Worm (Caenorhabditis elegans) whole organism, young adult: ENCODE data around the gene tbb-2.

ENCODE experiments used
- B0019.2 ChIP-seq: fragments of 200-800 bp; sonication (Bioruptor generic); conservative IDR thresholded peaks from 2 replicates; pipeline ENCODE4 v1.3.6; 2022; ENCODE audit warnings: missing genetic modification reagents, missing genetic modification characterization, missing compliant biosample characterization
- B0035.1 ChIP-seq: sonication (generic microtip); optimal IDR thresholded peaks from 2 replicates; lab custom pipeline; 2016; ENCODE audit warnings: missing genetic modification characterization, mild to moderate bottlenecking, missing compliant biosample characterization, missing genotype, missing genetic modification reagents
- C06A6.2 ChIP-seq: fragments of 200-800 bp; sonication (Bioruptor generic); conservative IDR thresholded peaks from 2 replicates; pipeline ENCODE4 v1.3.6; 2022; ENCODE audit warnings: missing genetic modification characterization, missing compliant biosample characterization
- F39B2.1 ChIP-seq: fragments of 200-800 bp; sonication (Bioruptor generic); IDR thresholded peaks from 2 replicates; pipeline ENCODE4 v1.3.6; 2022; ENCODE audit warnings: missing genetic modification reagents, missing genetic modification characterization, missing compliant biosample characterization
- F52B5.7 ChIP-seq: sonication (generic microtip); optimal IDR thresholded peaks from 2 replicates; lab custom pipeline; 2016; ENCODE audit warnings: mild to moderate bottlenecking, missing genetic modification characterization, missing compliant biosample characterization
- F55B11.4 ChIP-seq: sonication (generic microtip); optimal IDR thresholded peaks from 2 replicates; lab custom pipeline; 2016; ENCODE audit warnings: missing compliant biosample characterization, missing genetic modification characterization, borderline replicate concordance; ENCODE audit not compliant: insufficient read depth
- F57C9.4 ChIP-seq: sonication (generic microtip); optimal IDR thresholded peaks from 2 replicates; lab custom pipeline; 2017; ENCODE audit warnings: mild to moderate bottlenecking, missing genetic modification characterization, missing compliant biosample characterization
- K11D2.4 ChIP-seq: fragments of 200-800 bp; sonication (Bioruptor generic); IDR thresholded peaks from 2 replicates; pipeline ENCODE4 v1.3.6; 2022; ENCODE audit warnings: missing genetic modification reagents, missing genetic modification characterization, missing compliant biosample characterization
- T26A5.8 ChIP-seq: sonication (generic microtip); optimal IDR thresholded peaks from 2 replicates; lab custom pipeline; 2016; ENCODE audit warnings: missing genetic modification characterization, missing compliant biosample characterization
- ZK185.1 ChIP-seq: sonication (generic microtip); optimal IDR thresholded peaks from 2 replicates; lab custom pipeline; 2016; ENCODE audit warnings: mild to moderate bottlenecking, missing genetic modification characterization, missing compliant biosample characterization; ENCODE audit not compliant: poor library complexity, severe bottlenecking
- ama-1 ChIP-seq, 3 experiments: fragments of 150-350 bp in 1 of 3; sonication (generic microtip) in 2 of 3; optimal IDR thresholded peaks; 2 replicates each; lab custom pipeline; 2014 to 2018; ENCODE audit warnings: missing biosample characterization in 2 of 3, missing genetic modification characterization in 2 of 3, missing genetic modification reagents in 2 of 3
- aptf-2 ChIP-seq: fragments of 200-800 bp; sonication (Bioruptor generic); conservative IDR thresholded peaks from 2 replicates; pipeline ENCODE4 v1.3.6; 2022; ENCODE audit warnings: missing genetic modification reagents, missing genetic modification characterization, missing compliant biosample characterization
- aptf-3 ChIP-seq: fragments of 200-800 bp; sonication (Bioruptor generic); IDR thresholded peaks from 2 replicates; pipeline ENCODE4 v1.3.6; 2022; ENCODE audit warnings: missing genetic modification characterization, missing compliant biosample characterization
- athp-1 ChIP-seq: sonication (generic microtip); optimal IDR thresholded peaks from 2 replicates; lab custom pipeline; 2017; ENCODE audit warnings: mild to moderate bottlenecking, missing genetic modification characterization, missing compliant biosample characterization
- bed-2 ChIP-seq: fragments of 200-800 bp; sonication (Bioruptor generic); IDR thresholded peaks from 2 replicates; pipeline ENCODE4 v1.3.6; 2022; ENCODE audit warnings: missing genetic modification reagents, missing genetic modification characterization, missing compliant biosample characterization
- cebp-2 ChIP-seq: fragments of 200-800 bp; sonication (Bioruptor generic); IDR thresholded peaks from 2 replicates; pipeline ENCODE4 v1.3.6; 2022; ENCODE audit warnings: missing genetic modification characterization, missing compliant biosample characterization
- ceh-100 ChIP-seq: fragments of 200-800 bp; sonication (Bioruptor generic); IDR thresholded peaks from 2 replicates; pipeline ENCODE4 v1.3.6; 2022; ENCODE audit warnings: missing genetic modification reagents, missing genetic modification characterization, missing compliant biosample characterization
- ceh-40 ChIP-seq: fragments of 200-800 bp; sonication (Bioruptor generic); IDR thresholded peaks from 2 replicates; pipeline ENCODE4 v1.3.6; 2022; ENCODE audit warnings: missing genetic modification characterization, missing compliant biosample characterization
- ceh-91 ChIP-seq: fragments of 200-800 bp; sonication (Bioruptor generic); IDR thresholded peaks from 2 replicates; pipeline ENCODE4 v1.3.6; 2022; ENCODE audit warnings: missing genetic modification reagents, missing genetic modification characterization, missing compliant biosample characterization
- chd-7 ChIP-seq: sonication (generic microtip); optimal IDR thresholded peaks from 2 replicates; lab custom pipeline; 2016; ENCODE audit warnings: mild to moderate bottlenecking, missing genetic modification characterization, moderate library complexity, missing compliant biosample characterization
- dpff-1 ChIP-seq: sonication (generic microtip); optimal IDR thresholded peaks from 2 replicates; lab custom pipeline; 2017; ENCODE audit warnings: mild to moderate bottlenecking, missing genetic modification characterization, missing compliant biosample characterization
- dpl-1 ChIP-seq: fragments of 150-350 bp; optimal IDR thresholded peaks from 2 replicates; lab custom pipeline; 2014; ENCODE audit warnings: missing biosample characterization, missing genetic modification reagents, missing genetic modification characterization
- hrde-1 ChIP-seq: sonication (generic microtip); optimal IDR thresholded peaks from 2 replicates; lab custom pipeline; 2016; ENCODE audit warnings: missing genetic modification characterization, mild to moderate bottlenecking, missing compliant biosample characterization, moderate library complexity, missing genotype, missing genetic modification reagents, borderline replicate concordance
- lag-1 ChIP-seq: fragments of 200-800 bp; sonication (Bioruptor generic); IDR thresholded peaks from 2 replicates; pipeline ENCODE4 v1.3.6; 2022; ENCODE audit warnings: missing genetic modification reagents, missing genetic modification characterization, missing compliant biosample characterization
- let-526 ChIP-seq: fragments of 200-800 bp; sonication (Bioruptor generic); IDR thresholded peaks from 2 replicates; pipeline ENCODE4 v1.3.6; 2022; ENCODE audit warnings: missing genetic modification reagents, missing genetic modification characterization, missing compliant biosample characterization
- lin-26 ChIP-seq: fragments of 200-800 bp; sonication (Bioruptor generic); IDR thresholded peaks from 2 replicates; pipeline ENCODE4 v1.3.6; 2022; ENCODE audit warnings: missing genetic modification reagents, missing genetic modification characterization, missing compliant biosample characterization
- lin-54 ChIP-seq: fragments of 200-800 bp; sonication (Bioruptor generic); optimal IDR thresholded peaks from 2 replicates; lab custom pipeline; 2018; ENCODE audit warnings: mild to moderate bottlenecking, missing genetic modification characterization, missing compliant biosample characterization
- lir-1 ChIP-seq: fragments of 200-800 bp; sonication (Bioruptor generic); conservative IDR thresholded peaks from 2 replicates; pipeline ENCODE4 v1.3.6; 2022; ENCODE audit warnings: missing genetic modification reagents, missing genetic modification characterization, missing compliant biosample characterization
- madf-8 ChIP-seq: fragments of 200-800 bp; sonication (Bioruptor generic); conservative IDR thresholded peaks from 2 replicates; pipeline ENCODE4 v1.3.6; 2022; ENCODE audit warnings: missing genetic modification reagents, missing genetic modification characterization, missing compliant biosample characterization
- mes-4 ChIP-seq: sonication (generic microtip); optimal IDR thresholded peaks from 2 replicates; lab custom pipeline; 2016; ENCODE audit warnings: missing genotype, missing genetic modification characterization, missing compliant biosample characterization
- nfyb-1 ChIP-seq: fragments of 200-800 bp; sonication (Bioruptor generic); IDR thresholded peaks from 2 replicates; pipeline ENCODE4 v1.3.6; 2022; ENCODE audit warnings: missing genetic modification reagents, missing genetic modification characterization, missing compliant biosample characterization
- nhr-90 ChIP-seq: sonication (generic microtip); optimal IDR thresholded peaks from 2 replicates; lab custom pipeline; 2016; ENCODE audit warnings: missing genotype, mild to moderate bottlenecking, missing genetic modification characterization, missing compliant biosample characterization
- rcor-1 ChIP-seq: fragments of 200-800 bp; sonication (Bioruptor generic); IDR thresholded peaks from 2 replicates; pipeline ENCODE4 v1.3.6; 2022; ENCODE audit warnings: missing genetic modification reagents, missing genetic modification characterization, missing compliant biosample characterization
- sdz-38 ChIP-seq: sonication (generic microtip); optimal IDR thresholded peaks from 2 replicates; lab custom pipeline; 2016; ENCODE audit warnings: missing genotype, missing genetic modification characterization, missing compliant biosample characterization
- snpc-1.3 ChIP-seq: sonication (generic microtip); optimal IDR thresholded peaks from 2 replicates; lab custom pipeline; 2017; ENCODE audit warnings: missing genetic modification characterization, mild to moderate bottlenecking, missing compliant biosample characterization, antibody characterized with exemption, moderate library complexity, missing genotype, missing genetic modification reagents; ENCODE audit not compliant: insufficient read depth
- snpc-3.4 ChIP-seq: sonication (generic microtip); optimal IDR thresholded peaks from 2 replicates; lab custom pipeline; 2017; ENCODE audit warnings: missing genetic modification characterization, mild to moderate bottlenecking, missing compliant biosample characterization, antibody characterized with exemption, moderate library complexity, missing genotype, missing genetic modification reagents
- snpc-4 ChIP-seq, 5 experiments: fragments of 150-350 bp in 1 of 5; sonication (generic microtip) in 4 of 5; optimal IDR thresholded peaks; 2 replicates each; lab custom pipeline; 2014 to 2018; ENCODE audit warnings: missing genetic modification characterization in 5 of 5, missing biosample characterization in 3 of 5, antibody characterized with exemption in 2 of 5, mild to moderate bottlenecking in 2 of 5, missing compliant biosample characterization in 2 of 5, missing genotype in 2 of 5, moderate library complexity in 2 of 5, missing genetic modification reagents in 1 of 5
- unc-130 ChIP-seq: sonication (generic microtip); optimal IDR thresholded peaks from 2 replicates; lab custom pipeline; 2016; ENCODE audit warnings: missing genetic modification reagents, missing genetic modification characterization, missing compliant biosample characterization
- unc-62 ChIP-seq: fragments of 150-350 bp; optimal IDR thresholded peaks from 2 replicates; lab custom pipeline; 2014; ENCODE audit warnings: missing biosample characterization, missing genetic modification reagents, missing genetic modification characterization
- zfh-2 ChIP-seq: fragments of 200-800 bp; sonication (Bioruptor generic); conservative IDR thresholded peaks from 2 replicates; pipeline ENCODE4 v1.3.6; 2022; ENCODE audit warnings: missing genetic modification reagents, missing genetic modification characterization, missing compliant biosample characterization
- zim-3 ChIP-seq: sonication (generic microtip); optimal IDR thresholded peaks from 2 replicates; lab custom pipeline; 2017; ENCODE audit warnings: mild to moderate bottlenecking, missing genetic modification characterization, moderate library complexity, missing compliant biosample characterization
- ztf-18 ChIP-seq: sonication (generic microtip); optimal IDR thresholded peaks from 2 replicates; lab custom pipeline; 2016; ENCODE audit warnings: missing genotype, mild to moderate bottlenecking, missing genetic modification characterization, missing compliant biosample characterization
- ztf-25 ChIP-seq: fragments of 200-800 bp; sonication (Bioruptor generic); IDR thresholded peaks from 2 replicates; pipeline ENCODE4 v1.3.6; 2022; ENCODE audit warnings: missing genetic modification reagents, missing genetic modification characterization, missing compliant biosample characterization
- ztf-6 ChIP-seq: fragments of 200-800 bp; sonication (Bioruptor generic); IDR thresholded peaks from 2 replicates; pipeline ENCODE4 v1.3.6; 2022; ENCODE audit warnings: missing genetic modification reagents, missing genetic modification characterization, missing compliant biosample characterization

The tbb-2 gene

DNA sequence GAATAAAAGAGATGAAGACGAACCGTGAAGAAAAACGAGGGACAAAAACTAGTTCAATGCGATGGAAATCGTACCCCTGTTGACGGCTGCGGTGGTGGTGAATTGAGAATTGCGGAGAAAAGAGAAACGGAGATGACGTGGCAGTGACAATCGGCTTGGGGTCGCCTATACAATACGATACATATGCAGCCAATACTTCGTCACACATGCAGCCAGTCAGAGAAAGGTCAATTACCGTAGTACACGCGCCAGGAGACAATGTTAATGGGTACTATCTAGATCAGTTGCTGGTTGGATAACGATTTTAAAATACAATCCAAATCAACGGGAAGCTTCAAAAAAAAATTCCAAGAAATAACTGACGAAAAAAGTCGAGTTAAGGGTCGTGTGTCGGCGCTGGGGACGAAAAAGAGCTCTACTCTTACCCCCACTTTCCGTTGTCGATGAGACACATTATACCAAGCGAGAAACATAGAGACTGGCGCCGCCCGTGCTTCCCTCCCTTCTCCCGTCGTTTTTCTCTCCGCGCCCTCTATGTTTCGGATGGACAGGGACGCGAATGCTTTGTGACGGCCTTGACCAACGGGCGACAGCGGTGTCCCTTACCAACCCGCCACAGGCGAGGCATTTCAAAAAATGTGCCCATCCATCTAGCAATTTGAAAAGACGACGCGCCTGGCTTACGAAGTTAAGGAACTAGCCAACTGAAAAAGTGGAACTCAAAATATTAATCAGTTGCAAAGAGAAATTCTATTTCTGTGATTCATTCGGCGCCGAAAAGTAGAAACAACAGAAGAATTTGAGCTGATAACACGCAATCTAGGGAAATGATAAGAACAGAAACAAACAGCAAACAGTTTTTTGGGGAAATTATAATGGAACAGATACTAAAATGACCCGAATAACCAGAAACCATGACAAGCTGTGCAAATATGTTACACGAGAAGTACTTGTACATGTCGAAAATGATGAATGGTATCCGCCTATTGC lies 1.5 kb upstream of the tbb-2 start (continued):
- TF ChIP-seq unc-130 (GFP tag; lab: Kevin White, UChicago) (no peak), cebp-2 (GFP tag; lab: Robert Waterston, UW) (no peak), snpc-1.3 (no peak), aptf-2 (GFP tag; lab: Robert Waterston, UW) (no peak), F55B11.4 (tag; lab: Kevin White, UChicago) (no peak), dpff-1 (no peak), bed-2 (GFP tag; lab: Robert Waterston, UW) (no peak), sdz-38 (tag; lab: Kevin White, UChicago) (no peak), madf-8 (0 out of 2 replicates have a peak, but pooled peaks have one; percentile 13), rcor-1 (GFP tag; lab: Robert Waterston, UW) (no peak), lin-26 (GFP tag; lab: Robert Waterston, UW) (no peak)

DNA sequence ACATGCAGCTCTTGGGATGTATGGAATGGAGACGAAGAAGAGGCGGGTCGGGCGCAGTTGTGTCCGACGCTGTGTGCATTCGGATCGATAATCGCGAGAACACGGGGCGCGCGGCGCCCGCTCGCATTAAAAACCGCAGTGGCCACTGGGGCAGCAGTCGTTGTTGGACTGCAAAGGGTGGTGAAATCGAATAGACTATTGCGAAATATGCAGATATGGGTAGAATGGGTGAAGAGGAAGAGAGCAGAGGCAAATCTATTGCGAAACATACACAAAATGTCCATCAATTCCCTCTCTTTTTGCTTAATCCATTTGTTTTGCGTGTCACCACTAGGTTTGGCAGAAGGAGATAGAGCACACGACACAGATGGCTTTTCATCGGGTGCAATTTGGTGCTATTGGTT lies 670 bp upstream of the tbb-2 start:
- no peak for TF ChIP-seq ztf-25 (GFP tag; lab: Robert Waterston, UW)
- TF ChIP-seq ama-1 (optimal IDR thresholded peaks at IDR 0.05; lab: Kevin White, UChicago) = peak; percentile 41
- no peak for TF ChIP-seq ama-1 (GFP tag; optimal IDR thresholded peaks at IDR 0.05; lab: Kevin White, UChicago)
- no peak for TF ChIP-seq lag-1
- TF ChIP-seq lir-1 (GFP tag; lab: Robert Waterston, UW) = no peak
- no peak for TF ChIP-seq mes-4 (tag; lab: Kevin White, UChicago)
- TF ChIP-seq nfyb-1 = peak; percentile 76
- TF ChIP-seq zfh-2 (GFP tag; lab: Robert Waterston, UW) = peak; percentile 97
- TF ChIP-seq aptf-2 (GFP tag; lab: Robert Waterston, UW) = no peak
- TF ChIP-seq snpc-4 (GFP tag; optimal IDR thresholded peaks at IDR 0.05; lab: Kevin White, UChicago) = peak; percentile 17
- TF ChIP-seq snpc-4 (tag; optimal IDR thresholded peaks at IDR 0.05; lab: Kevin White, UChicago) = peak in 3 of 4 experiments; percentile 27 to 61 (median 41)
- no peak for TF ChIP-seq dpl-1 (GFP tag; lab: Kevin White, UChicago)
- no peak for TF ChIP-seq lin-54
- TF ChIP-seq chd-7 (tag; lab: Kevin White, UChicago) = no peak
- TF ChIP-seq F39B2.1 (GFP tag; lab: Robert Waterston, UW) = no peak
- no peak for TF ChIP-seq T26A5.8 (tag; lab: Kevin White, UChicago)
- TF ChIP-seq ceh-40 (GFP tag; lab: Robert Waterston, UW) = no peak
- peak; percentile 40; the same call in 1 of the 2 replicates for TF ChIP-seq C06A6.2 (GFP tag; lab: Robert Waterston, UW)
- TF ChIP-seq cebp-2 (GFP tag; lab: Robert Waterston, UW) = no peak
- TF ChIP-seq ztf-6 = no peak
- TF ChIP-seq ceh-100 (GFP tag; lab: Robert Waterston, UW) = no peak
- TF ChIP-seq unc-62 (GFP tag; lab: Kevin White, UChicago) = peak; percentile 76
- peak; percentile 31 for TF ChIP-seq ztf-18 (tag; lab: Kevin White, UChicago)
- no peak for TF ChIP-seq F55B11.4 (tag; lab: Kevin White, UChicago)
- no peak for TF ChIP-seq F57C9.4 (tag; lab: Kevin White, UChicago)
- TF ChIP-seq snpc-3.4 (tag; lab: Kevin White, UChicago) = no peak
- TF ChIP-seq zim-3 (tag; lab: Kevin White, UChicago) = no peak
- TF ChIP-seq hrde-1 (tag; lab: Kevin White, UChicago) = no peak
- no peak for TF ChIP-seq ceh-91 (GFP tag; lab: Robert Waterston, UW)
- TF ChIP-seq nhr-90 = peak; percentile 7
- TF ChIP-seq B0035.1 = no peak
- 0 out of 2 replicates have a peak, but pooled peaks have one; percentile 42 for TF ChIP-seq K11D2.4 (GFP tag; lab: Robert Waterston, UW)
- no peak for TF ChIP-seq F52B5.7
- TF ChIP-seq B0019.2 (GFP tag; lab: Robert Waterston, UW) = no peak
- TF ChIP-seq athp-1 = peak; percentile 2
- no peak for TF ChIP-seq let-526 (GFP tag; lab: Robert Waterston, UW)
- no peak for TF ChIP-seq ZK185.1 (tag; lab: Kevin White, UChicago)
- TF ChIP-seq aptf-3 (GFP tag; lab: Robert Waterston, UW) = no peak
